Worm (Caenorhabditis elegans) whole organism, L1 larva: ENCODE measurements around the gene T27A1.2.

Experiments
- blmp-1 ChIP-seq: fragments of 150-350 bp; optimal IDR thresholded peaks from 2 replicates; lab custom pipeline; 2014; ENCODE audit warnings: missing biosample characterization, missing genetic modification characterization
- dpl-1 ChIP-seq, 3 experiments: fragments of 150-350 bp in 2 of 3; sonication (generic microtip) in 1 of 3; optimal IDR thresholded peaks; 2 replicates each; lab custom pipeline; 2014 to 2017; ENCODE audit warnings: missing biosample characterization in 3 of 3, missing genetic modification characterization in 3 of 3, missing genetic modification reagents in 3 of 3
- egl-27 ChIP-seq, 2 experiments: fragments of 150-350 bp in 1 of 2; sonication (generic microtip); optimal IDR thresholded peaks; 3 replicates each; lab custom pipeline; 2017 to 2018; ENCODE audit warnings: missing biosample characterization in 2 of 2, missing genetic modification characterization in 2 of 2, missing genetic modification reagents in 2 of 2
- elt-3 ChIP-seq, 6 experiments: fragments of 150-350 bp in 1 of 6; sonication (generic microtip); optimal IDR thresholded peaks; 2 replicates each; lab custom pipeline; 2017 to 2018; ENCODE audit warnings: missing biosample characterization in 6 of 6, missing genetic modification characterization in 6 of 6, inconsistent platforms in 1 of 6
- fkh-4 ChIP-seq: sonication (generic microtip); optimal IDR thresholded peaks from 2 replicates; lab custom pipeline; 2016; ENCODE audit warnings: missing compliant biosample characterization, missing genetic modification characterization, borderline replicate concordance
- fos-1 ChIP-seq: fragments of 150-350 bp; optimal IDR thresholded peaks from 2 replicates; lab custom pipeline; 2014; ENCODE audit warnings: missing biosample characterization, missing genetic modification characterization
- jun-1 ChIP-seq: fragments of 150-350 bp; optimal IDR thresholded peaks from 2 replicates; lab custom pipeline; 2014; ENCODE audit warnings: missing biosample characterization, missing genetic modification reagents, missing genetic modification characterization
- nhr-11 ChIP-seq: fragments of 150-350 bp; optimal IDR thresholded peaks from 2 replicates; lab custom pipeline; 2014; ENCODE audit warnings: missing biosample characterization, missing genetic modification characterization
- nhr-237 ChIP-seq: fragments of 150-350 bp; optimal IDR thresholded peaks from 2 replicates; lab custom pipeline; 2014; ENCODE audit warnings: missing biosample characterization, missing genetic modification characterization
- nhr-85 ChIP-seq: sonication (generic microtip); peaks from one replicate; lab custom pipeline; 2016; ENCODE audit warnings: missing genetic modification characterization, inconsistent platforms, missing compliant biosample characterization
- nhr-90 ChIP-seq: sonication (generic microtip); optimal IDR thresholded peaks from 2 replicates; lab custom pipeline; 2016; ENCODE audit warnings: mild to moderate bottlenecking, missing genetic modification characterization, missing compliant biosample characterization; ENCODE audit not compliant: poor library complexity
- snpc-4 ChIP-seq: fragments of 150-350 bp; optimal IDR thresholded peaks from 2 replicates; lab custom pipeline; 2014; ENCODE audit warnings: missing biosample characterization, missing genetic modification characterization
- sup-37 ChIP-seq: fragments of 200-800 bp; sonication (Bioruptor generic); optimal IDR thresholded peaks from 2 replicates; lab custom pipeline; 2018; ENCODE audit warnings: mild to moderate bottlenecking, missing genetic modification characterization, missing compliant biosample characterization
- zag-1 ChIP-seq: fragments of 150-350 bp; optimal IDR thresholded peaks from 2 replicates; lab custom pipeline; 2014; ENCODE audit warnings: missing biosample characterization, missing genetic modification characterization

DNA sequence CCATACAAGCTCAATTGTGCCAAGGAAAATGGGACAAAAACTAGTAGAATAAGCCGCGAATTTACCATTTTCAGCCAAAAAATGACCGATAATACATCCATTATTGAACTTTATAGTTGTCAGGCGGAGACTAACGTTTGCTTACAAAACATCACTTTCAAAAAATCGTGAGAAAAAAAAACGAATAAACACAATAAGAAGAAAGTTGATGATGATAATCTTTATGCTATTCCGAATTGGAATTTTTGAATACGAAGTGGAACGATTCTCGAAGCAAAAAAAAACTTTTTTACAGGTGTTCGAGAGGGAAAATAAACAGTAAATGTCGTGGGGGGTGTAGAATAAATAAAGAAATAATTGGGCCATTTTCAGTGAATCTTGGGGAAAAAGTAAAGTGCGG lies 41.0 kb upstream of the T27A1.2 start, which contains the start of gene W08F4.7:
- TF ChIP-seq blmp-1 (no peak), zag-1 (tag; lab: Kevin White, UChicago) (no peak), snpc-4 (no peak), fos-1 (tag; lab: Kevin White, UChicago) (no peak), elt-3 (tag; optimal IDR thresholded peaks at IDR 0.05; lab: Kevin White, UChicago) (no peak), fkh-4 (tag; lab: Kevin White, UChicago) (no peak), nhr-237 (tag; lab: Kevin White, UChicago) (no peak), egl-27 (tag; optimal IDR thresholded peaks at IDR 0.05; lab: Kevin White, UChicago) (no peak), nhr-11 (tag; lab: Kevin White, UChicago) (no peak), sup-37 (no peak), nhr-85 (peak; percentile 8), jun-1 (tag; lab: Kevin White, UChicago) (no peak), nhr-90 (tag; lab: Kevin White, UChicago) (no peak), dpl-1 (GFP tag; optimal IDR thresholded peaks at IDR 0.05; lab: Kevin White, UChicago) (no peak)
